Fruit fly (Drosophila melanogaster): ENCODE data around the gene Ssl1.

Ssl1 gene

dm6 chr3L:22871845-22872361 is 7.0 kb upstream of the Ssl1 start, which contains the start of the genes CG11109 and Arf1 (continued):
- TF ChIP-seq CG16813 (GFP tag; IDR thresholded peaks at IDR 0.05; ENCODE audit: partially characterized antibody) (peak; percentile 49), pum (GFP tag; optimal IDR thresholded peaks at IDR 0.05) (no peak), caup (GFP tag; optimal IDR thresholded peaks at IDR 0.05; ENCODE audit: severe bottlenecking) (no peak), CG2199 (GFP tag; IDR thresholded peaks at IDR 0.05) (0 out of 3 replicates have a peak, but pooled peaks have one; percentile 11), Abd-B (GFP tag; optimal IDR thresholded peaks at IDR 0.05) (no peak), CG12299 (tag; optimal IDR thresholded peaks at IDR 0.05) (peak; percentile 42), ato (GFP tag; IDR thresholded peaks at IDR 0.05; ENCODE audit: partially characterized antibody) (peak; percentile 84), CG8089 (GFP tag; optimal IDR thresholded peaks at IDR 0.05) (no peak), Dll (GFP tag; IDR thresholded peaks at IDR 0.05; ENCODE audit: partially characterized antibody) (peak; percentile 51), CG34376 (GFP tag; optimal IDR thresholded peaks at IDR 0.05) (peak; percentile 7), CG2129 (GFP tag; IDR thresholded peaks at IDR 0.05; ENCODE audit: partially characterized antibody) (peak; percentile 47), schlank (tag; optimal IDR thresholded peaks at IDR 0.05) (no peak), grau (tag; optimal IDR thresholded peaks at IDR 0.05) (peak; percentile 24), CG1832 (GFP tag; optimal IDR thresholded peaks at IDR 0.05) (peak; percentile 67), nmo (GFP tag; optimal IDR thresholded peaks at IDR 0.05) (peak; percentile 19), nerfin-1 (tag; optimal IDR thresholded peaks at IDR 0.05) (peak; percentile 29), onecut (GFP tag; IDR thresholded peaks at IDR 0.05) (peak; percentile 27; the same call in 1 of the 2 replicates), cato (GFP tag; optimal IDR thresholded peaks at IDR 0.05; ENCODE audit: borderline replicate concordance) (no peak), CG4617 (GFP tag; optimal IDR thresholded peaks at IDR 0.05; ENCODE audit: borderline replicate concordance) (peak; percentile 58), en (GFP tag; optimal IDR thresholded peaks at IDR 0.05) (no peak), tap (tag; optimal IDR thresholded peaks at IDR 0.05) (peak; percentile 7), cad (GFP tag; optimal IDR thresholded peaks at IDR 0.05) (no peak), CG31365 (tag; optimal IDR thresholded peaks at IDR 0.05) (no peak), Deaf1 (tag; optimal IDR thresholded peaks at IDR 0.05) (no peak), sqz (GFP tag; optimal IDR thresholded peaks at IDR 0.05) (peak; percentile 7), inv (GFP tag; IDR thresholded peaks at IDR 0.05; ENCODE audit: partially characterized antibody) (peak; percentile 44; the same call in 1 of the 2 replicates), NK7.1 (GFP tag; optimal IDR thresholded peaks at IDR 0.05) (no peak), CG8290 (GFP tag; optimal IDR thresholded peaks at IDR 0.05) (no peak), CG8290 (tag; optimal IDR thresholded peaks at IDR 0.05) (peak in 1 of 2 experiments; percentile 76), CG6791 (GFP tag; IDR thresholded peaks at IDR 0.05; ENCODE audit: partially characterized antibody) (peak; percentile 89), Xbp1 (GFP tag; optimal IDR thresholded peaks at IDR 0.05) (peak; percentile 50), CG10147 (GFP tag; optimal IDR thresholded peaks at IDR 0.05) (no peak), mld (GFP tag; IDR thresholded peaks at IDR 0.05; ENCODE audit: partially characterized antibody) (peak; percentile 67; the same call in 2 of the 3 replicates), ro (GFP tag; IDR thresholded peaks at IDR 0.05) (no peak), Lim3 (GFP tag; IDR thresholded peaks at IDR 0.05) (no peak), hth (optimal IDR thresholded peaks at IDR 0.05) (no peak), dmrt99B (tag; optimal IDR thresholded peaks at IDR 0.05) (no peak), sug (tag; optimal IDR thresholded peaks at IDR 0.05) (peak; percentile 18), Oaz (GFP tag; IDR thresholded peaks at IDR 0.05) (no peak), HLH3B (GFP tag; IDR thresholded peaks at IDR 0.05) (no peak), CG7271 (tag; optimal IDR thresholded peaks at IDR 0.05) (no peak), CG11695 (GFP tag; IDR thresholded peaks at IDR 0.05) (peak; percentile 25; the same call in 1 of the 3 replicates), CG12659 (GFP tag; optimal IDR thresholded peaks at IDR 0.05) (peak; percentile 63), MBD-R2 (GFP tag; IDR thresholded peaks at IDR 0.05) (peak; percentile 76), CG8924 (tag; optimal IDR thresholded peaks at IDR 0.05) (peak; percentile 30), CG9932 (GFP tag; IDR thresholded peaks at IDR 0.05) (peak; percentile 54), BEAF-32 (GFP tag; optimal IDR thresholded peaks at IDR 0.05) (peak; percentile 76), NfI (GFP tag; optimal IDR thresholded peaks at IDR 0.05) (no peak), HLH4C (GFP tag; IDR thresholded peaks at IDR 0.05; ENCODE audit: partially characterized antibody) (peak; percentile 59; the same call in 2 of the 3 replicates)
